Worm (Caenorhabditis elegans): ENCODE data around the gene spp-31.

DNA sequence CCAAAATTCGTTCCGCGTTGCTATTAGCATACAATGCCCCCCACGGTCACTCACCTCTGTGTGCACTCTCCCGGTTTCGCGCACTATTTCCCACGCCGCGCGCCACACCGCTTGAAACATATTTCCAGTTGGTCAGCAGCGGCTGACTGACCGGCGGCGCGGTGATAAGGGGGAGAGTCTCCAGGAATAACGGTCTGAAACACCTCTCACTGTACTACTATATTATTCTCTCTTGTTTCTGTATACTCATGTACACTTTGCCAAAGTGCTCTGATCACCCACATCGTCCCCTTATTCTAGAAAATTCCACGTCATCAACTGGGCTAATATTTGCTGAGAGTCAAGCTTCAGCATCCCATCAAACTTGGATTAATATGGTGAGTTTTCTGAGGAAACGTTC, 20.5 kb upstream of the spp-31 start, which contains the start of gene nhr-41:
- TF ChIP-seq nhr-77 (tag; optimal IDR thresholded peaks at IDR 0.05) = no peak
- no peak for TF ChIP-seq elt-3 (tag; optimal IDR thresholded peaks at IDR 0.05)
- TF ChIP-seq nhr-76 (tag; optimal IDR thresholded peaks at IDR 0.05) = no peak
- TF ChIP-seq lin-39 (tag; optimal IDR thresholded peaks at IDR 0.05) = no peak
- TF ChIP-seq tbx-2 (tag; optimal IDR thresholded peaks at IDR 0.05) = no peak
- no peak for TF ChIP-seq lin-15B (tag; optimal IDR thresholded peaks at IDR 0.05)
- no peak for TF ChIP-seq pha-4 (tag; optimal IDR thresholded peaks at IDR 0.05)
- no peak for TF ChIP-seq snpc-4 (tag; optimal IDR thresholded peaks at IDR 0.05)
- no peak for TF ChIP-seq ama-1 (optimal IDR thresholded peaks at IDR 0.05)
- no peak for TF ChIP-seq nhr-12 (tag; optimal IDR thresholded peaks at IDR 0.05)
- no peak for TF ChIP-seq fkh-2 (tag; optimal IDR thresholded peaks at IDR 0.05)
- no peak for TF ChIP-seq mml-1 (tag; optimal IDR thresholded peaks at IDR 0.05)

All from whole organism, L3 larva.